Worm (Caenorhabditis elegans) whole organism, L3 larva: Measurements from ENCODE around the gene T04C9.1.

Experiments
- ama-1 ChIP-seq: fragments of 150-350 bp; optimal IDR thresholded peaks from 2 replicates; lab custom pipeline; 2018
- jun-1 ChIP-seq: fragments of 150-350 bp; optimal IDR thresholded peaks from 2 replicates; lab custom pipeline; 2014; ENCODE audit warnings: missing biosample characterization, missing genetic modification reagents, missing genetic modification characterization
- nfya-1 ChIP-seq: sonication (generic microtip); optimal IDR thresholded peaks from 2 replicates; lab custom pipeline; 2017; ENCODE audit warnings: missing genetic modification characterization, mild to moderate bottlenecking, missing compliant biosample characterization, antibody characterized with exemption, moderate library complexity; ENCODE audit not compliant: insufficient read depth
- nhr-237 ChIP-seq: fragments of 150-350 bp; optimal IDR thresholded peaks from 2 replicates; lab custom pipeline; 2014; ENCODE audit warnings: missing biosample characterization, missing genetic modification characterization
- pha-4 ChIP-seq: fragments of 150-350 bp; optimal IDR thresholded peaks from 2 replicates; lab custom pipeline; 2014; ENCODE audit warnings: missing biosample characterization, missing genetic modification reagents, missing genetic modification characterization
- unc-62 ChIP-seq: fragments of 150-350 bp; sonication (generic microtip); optimal IDR thresholded peaks from 4 replicates; lab custom pipeline; 2014; ENCODE audit warnings: missing biosample characterization, missing genetic modification reagents, missing genetic modification characterization

- TF ChIP-seq pha-4 (no peak), ama-1 (lab: Kevin White, UChicago) (no peak), jun-1 (tag; lab: Kevin White, UChicago) (no peak), nhr-237 (tag; lab: Kevin White, UChicago) (no peak), nfya-1 (tag; lab: Kevin White, UChicago) (no peak), unc-62 (GFP tag; lab: Kevin White, UChicago) (no peak)
These were observed 26.6 kb downstream of the T04C9.1 start, which contains the start of the genes npp-10 and cyk-3 for ce11 chrIII:6019512-6020209.
